Fruit fly (Drosophila melanogaster) whole organism, embryonic: ENCODE results near the gene CG10943.
A peak's percentile ranks its signal among the peaks of the same experiment; 100 is the strongest.

Source experiments
- Asciz ChIP-seq: fragments of 200-800 bp; sonication (Bioruptor generic); optimal IDR thresholded peaks from 2 replicates; lab custom pipeline; 2017; ENCODE audit warnings: missing biosample characterization, mild to moderate bottlenecking, missing genetic modification characterization, missing genetic modification reagents
- Bteb2 ChIP-seq: fragments of 200-800 bp; sonication (Bioruptor generic); optimal IDR thresholded peaks from 2 replicates; lab custom pipeline; 2016; ENCODE audit warnings: missing biosample characterization, missing genetic modification characterization
- CG10321 ChIP-seq: fragments of 200-800 bp; sonication (Bioruptor generic); IDR thresholded peaks from 2 replicates; pipeline ENCODE4 v1.3.6; 2022; ENCODE audit warnings: missing biosample characterization, missing genetic modification characterization
- CG10654 ChIP-seq: fragments of 200-800 bp; sonication (Bioruptor generic); optimal IDR thresholded peaks from 2 replicates; lab custom pipeline; 2016; ENCODE audit warnings: missing biosample characterization, missing genetic modification characterization
- CG11085 ChIP-seq: fragments of 200-800 bp; sonication (Bioruptor generic); IDR thresholded peaks from 2 replicates; pipeline ENCODE4 v1.3.6; 2022; ENCODE audit warnings: missing biosample characterization, missing genetic modification characterization
- CG11504 ChIP-seq: fragments of 200-800 bp; sonication (Bioruptor generic); optimal IDR thresholded peaks from 3 replicates; lab custom pipeline; 2019; ENCODE audit warnings: missing biosample characterization, mild to moderate bottlenecking, missing genetic modification characterization, moderate library complexity
- CG11723 ChIP-seq: fragments of 200-800 bp; sonication (Bioruptor generic); optimal IDR thresholded peaks from 2 replicates; lab custom pipeline; 2017; ENCODE audit warnings: missing biosample characterization, mild to moderate bottlenecking, missing genetic modification characterization
- CG12071 ChIP-seq: fragments of 200-800 bp; sonication (Bioruptor generic); optimal IDR thresholded peaks from 3 replicates; lab custom pipeline; 2018; ENCODE audit warnings: missing biosample characterization, mild to moderate bottlenecking, missing genetic modification characterization
- CG1233 ChIP-seq: fragments of 200-800 bp; sonication (Bioruptor generic); optimal IDR thresholded peaks from 4 replicates; lab custom pipeline; 2018; ENCODE audit warnings: missing biosample characterization, mild to moderate bottlenecking, missing genetic modification characterization
- CG12744 ChIP-seq: fragments of 200-800 bp; sonication (Bioruptor generic); optimal IDR thresholded peaks from 2 replicates; lab custom pipeline; 2016; ENCODE audit warnings: missing biosample characterization, missing genetic modification characterization
- CG14441 ChIP-seq: fragments of 200-800 bp; sonication (Bioruptor generic); IDR thresholded peaks from 2 replicates; pipeline ENCODE4 v1.3.6; 2022; ENCODE audit warnings: missing biosample characterization, missing genetic modification characterization
- CG1529 ChIP-seq: fragments of 200-800 bp; sonication (Bioruptor generic); optimal IDR thresholded peaks from 3 replicates; lab custom pipeline; 2018; ENCODE audit warnings: missing biosample characterization, missing genetic modification characterization
- CG1832 ChIP-seq: fragments of 200-800 bp; sonication (Bioruptor generic); optimal IDR thresholded peaks from 2 replicates; lab custom pipeline; 2017; ENCODE audit warnings: missing biosample characterization, mild to moderate bottlenecking, missing genetic modification characterization, inconsistent platforms
- CG2199 ChIP-seq: fragments of 200-800 bp; sonication (Bioruptor generic); IDR thresholded peaks from 3 replicates; pipeline ENCODE4 v1.3.6; 2022; ENCODE audit warnings: missing biosample characterization, missing genetic modification characterization
- CG6254 ChIP-seq: fragments of 200-800 bp; sonication (Bioruptor generic); optimal IDR thresholded peaks from 3 replicates; lab custom pipeline; 2017; ENCODE audit warnings: mild to moderate bottlenecking, missing biosample characterization, missing genetic modification reagents, missing genetic modification characterization
- CG6683 ChIP-seq: fragments of 200-800 bp; sonication (Bioruptor generic); optimal IDR thresholded peaks from 2 replicates; lab custom pipeline; 2017; ENCODE audit warnings: missing biosample characterization, mild to moderate bottlenecking, missing genetic modification characterization, missing genetic modification reagents
- CG7271 ChIP-seq: fragments of 200-800 bp; sonication (Bioruptor generic); optimal IDR thresholded peaks from 2 replicates; lab custom pipeline; 2018; ENCODE audit warnings: missing biosample characterization, mild to moderate bottlenecking, missing genetic modification characterization, moderate library complexity
- CG9727 ChIP-seq: fragments of 200-800 bp; sonication (Bioruptor generic); optimal IDR thresholded peaks from 3 replicates; lab custom pipeline; 2017; ENCODE audit warnings: missing biosample characterization, mild to moderate bottlenecking, missing genetic modification characterization
- Dek ChIP-seq: fragments of 200-800 bp; sonication (Bioruptor generic); optimal IDR thresholded peaks from 3 replicates; lab custom pipeline; 2019; ENCODE audit warnings: missing biosample characterization, mild to moderate bottlenecking, missing genetic modification characterization, moderate library complexity
- Ets65A ChIP-seq: fragments of 200-800 bp; sonication (Bioruptor generic); peaks from one replicate; lab custom pipeline; 2016; ENCODE audit warnings: missing biosample characterization, missing genetic modification characterization
- HHEX ChIP-seq: fragments of 200-800 bp; sonication (Bioruptor generic); optimal IDR thresholded peaks from 3 replicates; lab custom pipeline; 2017; ENCODE audit warnings: missing biosample characterization, mild to moderate bottlenecking, missing genetic modification characterization, missing genetic modification reagents
- Hey ChIP-seq: fragments of 200-800 bp; sonication (Bioruptor generic); optimal IDR thresholded peaks from 3 replicates; lab custom pipeline; 2018; ENCODE audit warnings: missing biosample characterization, mild to moderate bottlenecking, missing genetic modification characterization
- MTF-1 ChIP-seq: fragments of 200-800 bp; sonication (Bioruptor generic); optimal IDR thresholded peaks from 2 replicates; lab custom pipeline; 2018; ENCODE audit warnings: missing biosample characterization, mild to moderate bottlenecking, missing genetic modification characterization, borderline replicate concordance
- Six4 ChIP-seq: fragments of 200-800 bp; sonication (Bioruptor generic); optimal IDR thresholded peaks from 2 replicates; lab custom pipeline; 2016; ENCODE audit warnings: missing biosample characterization, missing genetic modification characterization
- Trl ChIP-seq, 3 experiments: fragments of >200 bp in 2 of 3; fragments of 200-800 bp in 1 of 3; sonication (Bioruptor generic) in 1 of 3; optimal IDR thresholded peaks; 2 replicates in 1 of 3; 3 replicates in 2 of 3; lab custom pipeline; 2016 to 2017; ENCODE audit warnings: missing biosample characterization in 1 of 3, missing genetic modification characterization in 1 of 3
- Vsx1 ChIP-seq: fragments of 200-800 bp; sonication (Bioruptor generic); optimal IDR thresholded peaks from 2 replicates; lab custom pipeline; 2017; ENCODE audit warnings: missing biosample characterization, mild to moderate bottlenecking, missing genetic modification characterization, missing genetic modification reagents
- cad ChIP-seq: fragments of >200 bp; optimal IDR thresholded peaks from 2 replicates; lab custom pipeline; 2017; ENCODE audit warnings: missing biosample characterization, missing genetic modification characterization
- caup ChIP-seq: fragments of 200-800 bp; sonication (Bioruptor generic); optimal IDR thresholded peaks from 3 replicates; lab custom pipeline; 2017; ENCODE audit warnings: missing biosample characterization, mild to moderate bottlenecking, missing genetic modification characterization, moderate library complexity; ENCODE audit not compliant: severe bottlenecking
- eve ChIP-seq, 2 experiments: fragments of >200 bp; optimal IDR thresholded peaks; 2 replicates each; lab custom pipeline; 2017; ENCODE audit warnings: missing biosample characterization in 2 of 2, missing genetic modification characterization in 2 of 2
- fd3F ChIP-seq: fragments of 200-800 bp; sonication (Bioruptor generic); optimal IDR thresholded peaks from 2 replicates; lab custom pipeline; 2018; ENCODE audit warnings: missing biosample characterization, mild to moderate bottlenecking, missing genetic modification characterization, moderate library complexity
- gem ChIP-seq: fragments of 200-800 bp; sonication (Bioruptor generic); optimal IDR thresholded peaks from 2 replicates; lab custom pipeline; 2019; ENCODE audit warnings: missing biosample characterization, mild to moderate bottlenecking, missing genetic modification characterization, moderate library complexity
- gt ChIP-seq: fragments of 200-800 bp; sonication (Bioruptor generic); IDR thresholded peaks from 2 replicates; pipeline ENCODE4 v1.3.6; 2022; ENCODE audit warnings: missing biosample characterization, missing genetic modification characterization
- inv ChIP-seq: fragments of 200-800 bp; sonication (Bioruptor generic); IDR thresholded peaks from 2 replicates; pipeline ENCODE4 v1.3.6; 2022; ENCODE audit warnings: missing biosample characterization, missing genetic modification characterization; ENCODE audit not compliant: partially characterized antibody
- kni ChIP-seq: fragments of 200-800 bp; sonication (Bioruptor generic); optimal IDR thresholded peaks from 3 replicates; lab custom pipeline; 2017; ENCODE audit warnings: mild to moderate bottlenecking, missing biosample characterization, missing genetic modification reagents, missing genetic modification characterization
- mirr ChIP-seq: fragments of 200-800 bp; sonication (Bioruptor generic); optimal IDR thresholded peaks from 3 replicates; lab custom pipeline; 2018; ENCODE audit warnings: missing biosample characterization, mild to moderate bottlenecking, missing genetic modification characterization
- nerfin-2 ChIP-seq: fragments of 200-800 bp; sonication (Bioruptor generic); IDR thresholded peaks from 2 replicates; pipeline ENCODE4 v1.3.6; 2022; ENCODE audit warnings: missing biosample characterization, missing genetic modification characterization; ENCODE audit not compliant: partially characterized antibody
- nmo ChIP-seq: fragments of 200-800 bp; sonication (Bioruptor generic); optimal IDR thresholded peaks from 2 replicates; lab custom pipeline; 2018; ENCODE audit warnings: missing biosample characterization, mild to moderate bottlenecking, missing genetic modification characterization, moderate library complexity
- otp ChIP-seq: fragments of 200-800 bp; sonication (Bioruptor generic); IDR thresholded peaks from 3 replicates; pipeline ENCODE4, ENCODE4 v1.3.6; 2022; ENCODE audit warnings: missing biosample characterization, missing genetic modification characterization
- p53 ChIP-seq: fragments of 200-800 bp; sonication (Bioruptor generic); optimal IDR thresholded peaks from 2 replicates; lab custom pipeline; 2016; ENCODE audit warnings: missing biosample characterization, missing genetic modification characterization
- pita ChIP-seq: fragments of 200-800 bp; sonication (Bioruptor generic); optimal IDR thresholded peaks from 2 replicates; lab custom pipeline; 2017; ENCODE audit warnings: missing biosample characterization, mild to moderate bottlenecking, missing genetic modification characterization
- row ChIP-seq: fragments of 200-800 bp; sonication (Bioruptor generic); IDR thresholded peaks from 3 replicates; pipeline ENCODE4 v1.3.6; 2022; ENCODE audit warnings: missing biosample characterization, missing genetic modification characterization
- sd ChIP-seq: fragments of 200-800 bp; sonication (Bioruptor generic); optimal IDR thresholded peaks from 3 replicates; lab custom pipeline; 2018; ENCODE audit warnings: missing biosample characterization, mild to moderate bottlenecking, missing genetic modification characterization, moderate library complexity
- shn ChIP-seq: fragments of 200-800 bp; sonication (Bioruptor generic); optimal IDR thresholded peaks from 3 replicates; lab custom pipeline; 2016; ENCODE audit warnings: missing biosample characterization, missing genetic modification characterization
- stwl ChIP-seq: fragments of 200-800 bp; sonication (Bioruptor generic); optimal IDR thresholded peaks from 3 replicates; lab custom pipeline; 2018; ENCODE audit warnings: missing biosample characterization, mild to moderate bottlenecking, missing genetic modification characterization, moderate library complexity
- sug ChIP-seq: fragments of 200-800 bp; optimal IDR thresholded peaks from 2 replicates; lab custom pipeline; 2019; ENCODE audit warnings: missing biosample characterization, mild to moderate bottlenecking, missing genetic modification characterization, moderate library complexity
- wek ChIP-seq: fragments of 200-800 bp; sonication (Bioruptor generic); optimal IDR thresholded peaks from 3 replicates; lab custom pipeline; 2018; ENCODE audit warnings: missing biosample characterization, mild to moderate bottlenecking, missing genetic modification characterization, moderate library complexity
- zen ChIP-seq: fragments of 200-800 bp; sonication (Bioruptor generic); optimal IDR thresholded peaks from 3 replicates; lab custom pipeline; 2018; ENCODE audit warnings: missing biosample characterization, mild to moderate bottlenecking, missing genetic modification characterization, moderate library complexity

CG10943 gene

DNA sequence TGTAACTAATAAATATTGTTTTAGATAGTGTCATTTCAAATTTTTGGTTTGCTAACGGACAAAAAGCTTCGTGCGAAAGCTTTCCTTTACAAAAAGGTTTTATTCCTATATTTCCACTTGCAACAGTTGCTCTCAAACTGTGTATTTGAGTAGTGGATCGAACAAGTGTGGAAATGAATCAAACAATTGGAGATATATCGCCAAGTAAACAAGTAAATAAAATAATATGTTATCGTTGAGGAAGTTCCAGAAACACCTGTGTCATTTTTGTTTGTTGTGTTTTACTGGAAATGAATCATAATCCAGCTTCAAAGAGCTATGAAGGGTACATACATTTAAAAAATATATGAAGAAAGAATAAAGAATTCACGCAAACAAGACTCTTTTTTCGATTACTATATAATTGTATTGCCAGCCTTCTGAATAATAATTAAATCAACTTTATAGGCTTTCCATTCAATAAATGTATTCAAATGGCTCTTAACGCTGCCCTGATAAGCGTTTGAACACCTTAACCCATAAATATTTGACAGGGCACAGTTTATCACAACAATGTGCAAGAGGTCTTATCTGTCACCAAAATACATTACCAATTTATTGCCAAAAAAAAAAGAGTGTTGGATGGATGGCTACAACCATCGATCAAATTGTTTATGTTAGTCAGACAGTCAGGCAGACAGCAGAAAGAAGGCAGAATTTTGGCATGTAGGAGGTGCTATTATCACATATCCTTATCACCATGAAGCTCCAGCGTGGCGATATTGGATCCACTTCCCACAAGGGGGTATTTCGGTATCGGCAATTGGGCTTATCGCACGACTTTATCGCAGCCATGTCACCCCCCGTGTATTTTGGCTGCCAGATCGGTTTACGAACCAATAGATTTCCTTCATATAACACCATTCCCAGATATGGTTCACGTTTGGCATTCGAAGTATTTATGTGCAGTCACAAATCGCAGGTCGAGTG is 26.9 kb downstream of the CG10943 start (continued):
- TF ChIP-seq fd3F: no peak
- TF ChIP-seq CG2199 (GFP tag; lab: Robert Waterston, UW): peak; percentile 53; the same call in 1 of the 3 replicates
- peak; percentile 20 for TF ChIP-seq caup (GFP tag; lab: Kevin White, UChicago)
- peak; percentile 34 for TF ChIP-seq CG12071
- TF ChIP-seq cad (GFP tag; lab: Kevin White, UChicago): no peak
- peak; percentile 0 for TF ChIP-seq HHEX
- peak; percentile 6 for TF ChIP-seq CG11504 (tag; lab: Kevin White, UChicago)
- no peak for TF ChIP-seq CG11723 (GFP tag; lab: Kevin White, UChicago)
- peak; percentile 76 for TF ChIP-seq sd (tag; lab: Kevin White, UChicago)
- TF ChIP-seq Hey (tag; lab: Kevin White, UChicago): peak; percentile 35
- no peak for TF ChIP-seq CG7271 (tag; lab: Kevin White, UChicago)
- TF ChIP-seq Ets65A (GFP tag; lab: Kevin White, UChicago): peak; percentile 86
- TF ChIP-seq CG6683: no peak
- TF ChIP-seq CG12744 (GFP tag; lab: Kevin White, UChicago): no peak
- peak; percentile 21 for TF ChIP-seq Dek (tag; lab: Kevin White, UChicago)
- TF ChIP-seq CG1529 (GFP tag; lab: Kevin White, UChicago): no peak
- peak; percentile 99 for TF ChIP-seq sug (tag; lab: Kevin White, UChicago)
- TF ChIP-seq inv: no peak
- TF ChIP-seq otp (GFP tag; lab: Robert Waterston, UW): 0 out of 3 replicates have a peak, but pooled peaks have one; percentile 28
- TF ChIP-seq gem (tag; lab: Kevin White, UChicago): peak; percentile 13
- TF ChIP-seq MTF-1 (GFP tag; lab: Kevin White, UChicago): peak; percentile 31
- no peak for TF ChIP-seq CG10654 (GFP tag; lab: Kevin White, UChicago)
- no peak for TF ChIP-seq wek
- TF ChIP-seq CG14441 (GFP tag; lab: Robert Waterston, UW): no peak
- TF ChIP-seq row (GFP tag; lab: Robert Waterston, UW): no peak; the same call in 2 of the 3 replicates
- no peak for TF ChIP-seq nerfin-2
- TF ChIP-seq CG6254: peak; percentile 22
- peak in 1 of 2 experiments; percentile 68 for TF ChIP-seq eve (GFP tag; optimal IDR thresholded peaks at IDR 0.05; lab: Kevin White, UChicago)
- TF ChIP-seq pita (GFP tag; lab: Kevin White, UChicago): peak; percentile 23
- no peak for TF ChIP-seq kni
- no peak for TF ChIP-seq shn (GFP tag; lab: Kevin White, UChicago)
- no peak for TF ChIP-seq CG10321 (GFP tag; lab: Robert Waterston, UW)
- TF ChIP-seq gt (GFP tag; lab: Robert Waterston, UW): no peak
- peak; percentile 8 for TF ChIP-seq Vsx1 (GFP tag; lab: Kevin White, UChicago)
- no peak for TF ChIP-seq Asciz (GFP tag; lab: Kevin White, UChicago)
- no peak for TF ChIP-seq p53 (GFP tag; lab: Kevin White, UChicago)
- no peak for TF ChIP-seq zen (tag; lab: Kevin White, UChicago)
- TF ChIP-seq CG1233: no peak
- TF ChIP-seq Bteb2: no peak
- no peak for TF ChIP-seq CG1832 (GFP tag; lab: Kevin White, UChicago)
- TF ChIP-seq mirr (GFP tag; lab: Kevin White, UChicago): peak; percentile 50
- TF ChIP-seq Trl (optimal IDR thresholded peaks at IDR 0.05; lab: Kevin White, UChicago): no peak
- TF ChIP-seq Trl (GFP tag; optimal IDR thresholded peaks at IDR 0.05; lab: Kevin White, UChicago): no peak
- TF ChIP-seq Six4 (GFP tag; lab: Kevin White, UChicago): no peak
- no peak for TF ChIP-seq CG9727
- TF ChIP-seq stwl (tag; lab: Kevin White, UChicago): peak; percentile 24
- no peak for TF ChIP-seq nmo (GFP tag; lab: Kevin White, UChicago)
- no peak for TF ChIP-seq CG11085 (GFP tag; lab: Robert Waterston, UW)
